Worm (Caenorhabditis elegans): Measurements from ENCODE around the gene F37A8.5.

F37A8.5 gene

DNA sequence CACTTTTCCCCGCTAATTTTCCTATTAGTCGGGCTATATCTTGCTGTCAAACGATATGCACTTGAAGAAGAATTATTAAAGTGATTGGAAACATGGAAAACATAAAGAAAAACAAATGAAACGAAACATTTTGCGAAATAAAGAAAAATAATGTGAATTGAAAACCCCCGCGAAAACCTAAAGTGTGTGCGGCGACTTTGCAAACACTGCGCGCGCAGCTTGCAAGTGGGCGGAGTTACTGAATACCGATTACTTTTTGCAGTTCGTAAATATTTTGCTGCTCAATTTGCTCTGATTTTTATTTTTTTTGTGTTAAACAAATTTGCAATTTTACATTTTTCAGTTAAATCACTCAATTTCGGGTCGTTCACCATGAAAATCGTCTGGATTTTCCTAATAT lies 39.8 kb upstream of the F37A8.5 start, which contains the start of gene ccdc-47 (continued):
- TF ChIP-seq unc-3 (GFP tag; conservative IDR thresholded peaks at IDR 0.05) (peak; percentile 66), unc-3 (tag; optimal IDR thresholded peaks at IDR 0.05) (peak; percentile 81), T23F11.4 (GFP tag; optimal IDR thresholded peaks at IDR 0.05) (peak; percentile 66), dve-1 (tag; optimal IDR thresholded peaks at IDR 0.05) (peak; percentile 47), nhr-11 (tag; optimal IDR thresholded peaks at IDR 0.05) (no peak), elt-2 (tag; optimal IDR thresholded peaks at IDR 0.05) (peak; percentile 93), ceh-24 (tag; optimal IDR thresholded peaks at IDR 0.05) (peak; percentile 26), fax-1 (tag; optimal IDR thresholded peaks at IDR 0.05) (peak; percentile 76), ceh-2 (tag; optimal IDR thresholded peaks at IDR 0.05) (peak; percentile 81), pros-1 (tag; optimal IDR thresholded peaks at IDR 0.05) (no peak), fkh-6 (tag; optimal IDR thresholded peaks at IDR 0.05) (peak; percentile 72), ztf-16 (tag; optimal IDR thresholded peaks at IDR 0.05) (peak; percentile 83), unc-55 (GFP tag; optimal IDR thresholded peaks at IDR 0.05) (no peak), zip-5 (tag; optimal IDR thresholded peaks at IDR 0.05) (peak; percentile 61), ceh-19 (GFP tag; optimal IDR thresholded peaks at IDR 0.05) (peak; percentile 87), sox-2 (GFP tag; IDR thresholded peaks at IDR 0.05) (peak; percentile 44), pat-9 (tag; optimal IDR thresholded peaks at IDR 0.05) (peak; percentile 89), ama-1 (optimal IDR thresholded peaks at IDR 0.05) (no peak), eyg-1 (tag; optimal IDR thresholded peaks at IDR 0.05) (peak; percentile 48), K09A11.1 (tag; optimal IDR thresholded peaks at IDR 0.05; ENCODE audit: insufficient read depth) (peak; percentile 85), F13H6.1 (tag; optimal IDR thresholded peaks at IDR 0.05) (peak; percentile 79), nhr-232 (tag; optimal IDR thresholded peaks at IDR 0.05) (peak; percentile 74), ceh-6 (GFP tag; optimal IDR thresholded peaks at IDR 0.05) (peak; percentile 79)

DNA sequence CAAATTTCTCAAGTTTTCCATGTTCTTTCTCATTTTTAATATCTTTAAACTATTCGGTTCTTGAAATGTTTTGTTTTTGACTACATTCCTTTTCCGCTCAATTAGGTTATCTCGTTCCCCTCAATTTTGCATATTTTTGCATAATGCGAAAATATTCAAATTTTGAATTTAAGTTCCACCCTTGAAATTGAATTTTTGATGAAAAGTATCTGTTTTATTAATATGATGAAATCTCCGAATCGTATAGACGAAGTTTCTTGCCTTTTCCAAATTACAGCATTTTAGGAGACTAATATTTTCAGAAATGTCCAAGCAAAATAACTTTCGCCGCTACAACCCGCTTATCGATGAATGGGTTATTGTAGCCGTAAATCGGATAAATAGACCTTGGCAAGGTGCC lies 37.9 kb upstream of the F37A8.5 start, which contains the start of gene ZK1058.3:
Gene ZK1058.3 (plus strand): TSS at position 301 of the 400 bp plus-strand sequence.
- TF ChIP-seq zip-5 (tag; optimal IDR thresholded peaks at IDR 0.05) (no peak), C38D4.7 (GFP tag; optimal IDR thresholded peaks at IDR 0.05) (no peak), ceh-30 (tag; optimal IDR thresholded peaks at IDR 0.05) (no peak), ceh-2 (tag; optimal IDR thresholded peaks at IDR 0.05) (no peak), sdc-2 (tag; optimal IDR thresholded peaks at IDR 0.05) (no peak), sox-4 (tag; optimal IDR thresholded peaks at IDR 0.05) (no peak), ceh-45 (GFP tag; IDR thresholded peaks at IDR 0.05) (no peak), ceh-9 (tag; optimal IDR thresholded peaks at IDR 0.05) (no peak), eyg-1 (tag; optimal IDR thresholded peaks at IDR 0.05) (no peak), nhr-11 (tag; optimal IDR thresholded peaks at IDR 0.05) (no peak), fax-1 (tag; optimal IDR thresholded peaks at IDR 0.05) (no peak), pha-4 (tag; optimal IDR thresholded peaks at IDR 0.05) (no peak), sox-2 (GFP tag; IDR thresholded peaks at IDR 0.05) (no peak), madf-2 (tag; optimal IDR thresholded peaks at IDR 0.05) (no peak)

DNA sequence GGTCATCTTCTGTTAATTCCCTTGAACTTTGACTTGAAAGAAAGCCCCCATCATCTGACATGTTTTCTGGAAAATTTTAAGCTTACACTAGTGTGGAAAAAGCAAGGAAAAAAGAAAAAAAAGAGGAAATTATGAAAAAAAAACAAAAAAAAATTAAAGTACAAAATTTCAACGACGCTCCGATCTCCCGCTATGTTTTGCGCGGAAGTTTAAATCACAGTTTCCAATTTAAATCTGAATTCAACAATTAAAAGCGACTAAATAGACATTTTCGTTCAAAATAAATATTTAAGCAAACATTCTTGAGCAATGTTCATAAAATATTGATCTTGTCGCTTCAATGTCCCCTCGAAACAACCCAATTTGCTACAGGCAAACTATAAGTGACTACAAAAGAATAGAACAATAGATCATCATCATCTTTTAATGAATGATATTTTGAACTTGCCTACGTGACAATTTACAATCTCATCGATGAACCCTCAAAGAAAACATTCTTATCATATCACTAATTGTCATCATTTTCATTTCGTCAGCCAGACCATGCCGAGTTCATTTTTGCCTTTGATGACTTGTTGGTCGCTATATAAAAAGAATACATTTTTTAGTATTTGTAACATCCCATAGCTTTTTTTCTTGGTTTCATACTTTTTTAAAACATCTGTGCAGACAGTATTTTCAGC lies 34.6 kb upstream of the F37A8.5 start, which contains the start of the genes metl-6 and nit-1:
Gene metl-6 (minus strand): TSS at position 66 of the 683 bp plus-strand sequence.
Gene nit-1 (plus strand): TSS at position 562 of the 683 bp plus-strand sequence.
- TF ChIP-seq ceh-9 (tag; optimal IDR thresholded peaks at IDR 0.05) (no peak), che-1 (tag; optimal IDR thresholded peaks at IDR 0.05) (no peak), mec-3 (tag; optimal IDR thresholded peaks at IDR 0.05; ENCODE audit: borderline replicate concordance) (no peak), nhr-11 (tag; optimal IDR thresholded peaks at IDR 0.05) (no peak), Y22D7AL.16 (tag; optimal IDR thresholded peaks at IDR 0.05) (no peak), C08G9.2 (tag; optimal IDR thresholded peaks at IDR 0.05) (no peak), lim-6 (tag; optimal IDR thresholded peaks at IDR 0.05) (no peak), pros-1 (tag; optimal IDR thresholded peaks at IDR 0.05) (no peak), unc-42 (tag; optimal IDR thresholded peaks at IDR 0.05) (no peak), ceh-48 (tag; optimal IDR thresholded peaks at IDR 0.05) (no peak), hlh-6 (tag; optimal IDR thresholded peaks at IDR 0.05) (no peak), unc-3 (GFP tag; conservative IDR thresholded peaks at IDR 0.05) (no peak), unc-3 (tag; optimal IDR thresholded peaks at IDR 0.05) (no peak), unc-86 (tag; optimal IDR thresholded peaks at IDR 0.05) (no peak)
